Worm (Caenorhabditis elegans): ENCODE data around the gene F58B4.5.

- TF ChIP-seq unc-62 (GFP tag; optimal IDR thresholded peaks at IDR 0.05) = no peak
- TF ChIP-seq nhr-76 (tag; optimal IDR thresholded peaks at IDR 0.05) = no peak
- TF ChIP-seq ztf-11 (tag; optimal IDR thresholded peaks at IDR 0.05) = no peak
- TF ChIP-seq nhr-12 (tag; optimal IDR thresholded peaks at IDR 0.05) = no peak
- no peak for TF ChIP-seq mab-5 (tag; optimal IDR thresholded peaks at IDR 0.05)
- TF ChIP-seq ces-1 (GFP tag; optimal IDR thresholded peaks at IDR 0.05) = no peak
These were observed 42.7 kb upstream of the F58B4.5 start for ce11 chrV:10889774-10890173.

All from whole organism, mixed stage, embryonic.